Fruit fly (Drosophila melanogaster) whole organism, embryonic: Measurements from ENCODE around the gene ND-30.

Source experiments
- CG12155 ChIP-seq: fragments of 200-800 bp; sonication (Bioruptor generic); optimal IDR thresholded peaks from 3 replicates; lab custom pipeline; 2016; ENCODE audit warnings: missing biosample characterization, missing genetic modification characterization
- CG12236 ChIP-seq: fragments of 200-800 bp; sonication (Bioruptor generic); optimal IDR thresholded peaks from 2 replicates; lab custom pipeline; 2016; ENCODE audit warnings: missing biosample characterization, missing genetic modification characterization
- CG17361 ChIP-seq: fragments of 200-800 bp; sonication (Bioruptor generic); IDR thresholded peaks from 3 replicates; pipeline ENCODE4 v1.3.6; 2022; ENCODE audit warnings: missing biosample characterization, missing genetic modification characterization
- CG18599 ChIP-seq: fragments of 200-800 bp; sonication (Bioruptor generic); optimal IDR thresholded peaks from 3 replicates; lab custom pipeline; 2017; ENCODE audit warnings: missing biosample characterization, missing genetic modification characterization, mild to moderate bottlenecking, moderate library complexity, missing genetic modification reagents
- CG2116 ChIP-seq: fragments of 200-800 bp; sonication (Bioruptor generic); optimal IDR thresholded peaks from 3 replicates; lab custom pipeline; 2018; ENCODE audit warnings: missing biosample characterization, mild to moderate bottlenecking, missing genetic modification characterization
- CG34376 ChIP-seq: fragments of 200-800 bp; sonication (Bioruptor generic); optimal IDR thresholded peaks from 2 replicates; lab custom pipeline; 2018; ENCODE audit warnings: missing biosample characterization, mild to moderate bottlenecking, missing genetic modification characterization
- CG3838 ChIP-seq: fragments of 200-800 bp; sonication (Bioruptor generic); optimal IDR thresholded peaks from 3 replicates; lab custom pipeline; 2016; ENCODE audit warnings: missing biosample characterization, missing genetic modification characterization
- CG4328 ChIP-seq: fragments of 200-800 bp; sonication (Bioruptor generic); optimal IDR thresholded peaks from 3 replicates; lab custom pipeline; 2017; ENCODE audit warnings: missing biosample characterization, missing genetic modification reagents, missing genetic modification characterization
- CG6765 ChIP-seq: fragments of 200-800 bp; sonication (Bioruptor generic); optimal IDR thresholded peaks from 3 replicates; lab custom pipeline; 2017; ENCODE audit warnings: missing biosample characterization, mild to moderate bottlenecking, missing genetic modification characterization
- CG6791 ChIP-seq: fragments of 200-800 bp; sonication (Bioruptor generic); IDR thresholded peaks from 3 replicates; pipeline ENCODE4 v1.3.6; 2022; ENCODE audit warnings: missing biosample characterization, missing genetic modification characterization; ENCODE audit not compliant: partially characterized antibody
- CG7556 ChIP-seq: fragments of 200-800 bp; sonication (Bioruptor generic); optimal IDR thresholded peaks from 2 replicates; lab custom pipeline; 2017; ENCODE audit warnings: missing biosample characterization, mild to moderate bottlenecking, missing genetic modification characterization
- CG7963 ChIP-seq: fragments of 200-800 bp; sonication (Bioruptor generic); IDR thresholded peaks from 3 replicates; pipeline ENCODE4 v1.3.6; 2022; ENCODE audit warnings: missing biosample characterization, missing genetic modification characterization; ENCODE audit not compliant: partially characterized antibody
- CG8765 ChIP-seq: fragments of 200-800 bp; sonication (Bioruptor generic); IDR thresholded peaks from 2 replicates; pipeline ENCODE4 v1.3.6; 2022; ENCODE audit warnings: missing biosample characterization, missing genetic modification characterization
- CG9727 ChIP-seq: fragments of 200-800 bp; sonication (Bioruptor generic); optimal IDR thresholded peaks from 3 replicates; lab custom pipeline; 2017; ENCODE audit warnings: missing biosample characterization, mild to moderate bottlenecking, missing genetic modification characterization
- Chrac-16 ChIP-seq: fragments of 200-800 bp; sonication (Bioruptor generic); optimal IDR thresholded peaks from 3 replicates; lab custom pipeline; 2016; ENCODE audit warnings: missing biosample characterization, missing genetic modification characterization
- CrebB ChIP-seq: fragments of 200-800 bp; sonication (Bioruptor generic); optimal IDR thresholded peaks from 3 replicates; lab custom pipeline; 2018; ENCODE audit warnings: missing biosample characterization, mild to moderate bottlenecking, missing genetic modification characterization
- Dll ChIP-seq: fragments of 200-800 bp; sonication (Bioruptor generic); IDR thresholded peaks from 4 replicates; pipeline ENCODE4 v1.3.6; 2022; ENCODE audit warnings: missing biosample characterization, missing genetic modification characterization; ENCODE audit not compliant: partially characterized antibody
- Fer3 ChIP-seq: fragments of 200-800 bp; sonication (Bioruptor generic); optimal IDR thresholded peaks from 2 replicates; lab custom pipeline; 2018; ENCODE audit warnings: missing biosample characterization, mild to moderate bottlenecking, missing genetic modification characterization, moderate library complexity
- Gsc ChIP-seq: fragments of 200-800 bp; sonication (Bioruptor generic); IDR thresholded peaks from 2 replicates; pipeline ENCODE4 v1.3.6; 2022; ENCODE audit warnings: missing biosample characterization, missing genetic modification characterization
- H2.0 ChIP-seq: fragments of 200-800 bp; sonication (Bioruptor generic); IDR thresholded peaks from 2 replicates; pipeline ENCODE4 v1.3.6; 2022; ENCODE audit warnings: missing biosample characterization, missing genetic modification characterization
- Hand ChIP-seq: fragments of 200-800 bp; sonication (Bioruptor generic); optimal IDR thresholded peaks from 2 replicates; lab custom pipeline; 2017; ENCODE audit warnings: mild to moderate bottlenecking, missing biosample characterization, missing genetic modification reagents, missing genetic modification characterization
- HmgD ChIP-seq: fragments of 200-800 bp; sonication (Bioruptor generic); optimal IDR thresholded peaks from 3 replicates; lab custom pipeline; 2016; ENCODE audit warnings: missing biosample characterization, missing genetic modification characterization
- Hmr ChIP-seq: fragments of 200-800 bp; sonication (Bioruptor generic); optimal IDR thresholded peaks from 3 replicates; lab custom pipeline; 2017; ENCODE audit warnings: mild to moderate bottlenecking, missing biosample characterization, missing genetic modification reagents, missing genetic modification characterization
- Hsf ChIP-seq: fragments of 200-800 bp; sonication (Bioruptor generic); optimal IDR thresholded peaks from 3 replicates; lab custom pipeline; 2016; ENCODE audit warnings: missing biosample characterization, missing genetic modification characterization
- NC2α ChIP-seq: fragments of 200-800 bp; sonication (Bioruptor generic); optimal IDR thresholded peaks from 2 replicates; lab custom pipeline; 2016; ENCODE audit warnings: missing biosample characterization, missing genetic modification characterization
- PHDP ChIP-seq: fragments of 200-800 bp; sonication (Bioruptor generic); optimal IDR thresholded peaks from 3 replicates; lab custom pipeline; 2018; ENCODE audit warnings: missing biosample characterization, mild to moderate bottlenecking, missing genetic modification characterization, moderate library complexity
- Sox102F ChIP-seq: fragments of 200-800 bp; sonication (Bioruptor generic); optimal IDR thresholded peaks from 2 replicates; lab custom pipeline; 2018; ENCODE audit warnings: missing biosample characterization, mild to moderate bottlenecking, missing genetic modification characterization, moderate library complexity
- Spps ChIP-seq: fragments of 200-800 bp; sonication (Bioruptor generic); optimal IDR thresholded peaks from 2 replicates; lab custom pipeline; 2018; ENCODE audit warnings: missing biosample characterization, mild to moderate bottlenecking, missing genetic modification characterization
- Ssrp ChIP-seq: fragments of 200-800 bp; sonication (Bioruptor generic); optimal IDR thresholded peaks from 2 replicates; lab custom pipeline; 2018; ENCODE audit warnings: missing biosample characterization, mild to moderate bottlenecking, missing genetic modification characterization, moderate library complexity
- Tbp ChIP-seq: fragments of >200 bp; optimal IDR thresholded peaks from 2 replicates; lab custom pipeline; 2018; ENCODE audit warnings: missing biosample characterization, missing genetic modification characterization
- ab ChIP-seq: fragments of 200-800 bp; sonication (Bioruptor generic); optimal IDR thresholded peaks from 2 replicates; lab custom pipeline; 2016; ENCODE audit warnings: missing biosample characterization, missing genetic modification characterization
- bowl ChIP-seq: fragments of 200-800 bp; sonication (Bioruptor generic); IDR thresholded peaks from 2 replicates; pipeline ENCODE4 v1.3.6; 2022; ENCODE audit warnings: missing biosample characterization, missing genetic modification characterization
- chinmo ChIP-seq: fragments of 200-800 bp; sonication (Bioruptor generic); IDR thresholded peaks from 4 replicates; pipeline ENCODE4 v1.3.6; 2022; ENCODE audit warnings: missing biosample characterization, missing genetic modification characterization; ENCODE audit not compliant: partially characterized antibody
- ewg ChIP-seq: fragments of 200-800 bp; sonication (Bioruptor generic); optimal IDR thresholded peaks from 3 replicates; lab custom pipeline; 2017; ENCODE audit warnings: mild to moderate bottlenecking, missing biosample characterization, missing genetic modification reagents, missing genetic modification characterization
- fd64A ChIP-seq: fragments of 200-800 bp; sonication (Bioruptor generic); optimal IDR thresholded peaks from 3 replicates; lab custom pipeline; 2018; ENCODE audit warnings: missing biosample characterization, mild to moderate bottlenecking, missing genetic modification characterization
- gce ChIP-seq: fragments of 200-800 bp; sonication (Bioruptor generic); IDR thresholded peaks from 3 replicates; pipeline ENCODE4 v1.3.6; 2022; ENCODE audit warnings: missing biosample characterization, missing genetic modification characterization
- gcm2 ChIP-seq: fragments of 200-800 bp; sonication (Bioruptor generic); optimal IDR thresholded peaks from 2 replicates; lab custom pipeline; 2016; ENCODE audit warnings: missing biosample characterization, missing genetic modification characterization
- knrl ChIP-seq: fragments of 200-800 bp; sonication (Bioruptor generic); IDR thresholded peaks from 3 replicates; pipeline ENCODE4 v1.3.6; 2022; ENCODE audit warnings: missing biosample characterization, missing genetic modification characterization; ENCODE audit not compliant: partially characterized antibody
- org-1 ChIP-seq: fragments of 200-800 bp; sonication (Bioruptor generic); optimal IDR thresholded peaks from 2 replicates; lab custom pipeline; 2017; ENCODE audit warnings: missing biosample characterization, missing genetic modification characterization
- pho ChIP-seq: fragments of 200-800 bp; sonication (Bioruptor generic); optimal IDR thresholded peaks from 2 replicates; lab custom pipeline; 2016; ENCODE audit warnings: missing biosample characterization, missing genetic modification characterization
- scrt ChIP-seq: fragments of 200-800 bp; sonication (Bioruptor generic); optimal IDR thresholded peaks from 2 replicates; lab custom pipeline; 2018; ENCODE audit warnings: missing biosample characterization, mild to moderate bottlenecking, missing genetic modification characterization, moderate library complexity
- seq ChIP-seq: fragments of 200-800 bp; sonication (Bioruptor generic); IDR thresholded peaks from 2 replicates; pipeline ENCODE4 v1.3.6; 2022; ENCODE audit warnings: missing biosample characterization, missing genetic modification characterization
- shn ChIP-seq: fragments of 200-800 bp; sonication (Bioruptor generic); optimal IDR thresholded peaks from 3 replicates; lab custom pipeline; 2016; ENCODE audit warnings: missing biosample characterization, missing genetic modification characterization
- slp2 ChIP-seq: fragments of 200-800 bp; sonication (Bioruptor generic); optimal IDR thresholded peaks from 2 replicates; lab custom pipeline; 2016; ENCODE audit warnings: missing biosample characterization, missing genetic modification characterization
- sqz ChIP-seq: fragments of 200-800 bp; sonication (Bioruptor generic); optimal IDR thresholded peaks from 3 replicates; lab custom pipeline; 2018; ENCODE audit warnings: missing biosample characterization, mild to moderate bottlenecking, missing genetic modification characterization
- sug ChIP-seq: fragments of 200-800 bp; optimal IDR thresholded peaks from 2 replicates; lab custom pipeline; 2019; ENCODE audit warnings: missing biosample characterization, mild to moderate bottlenecking, missing genetic modification characterization, moderate library complexity
- usp ChIP-seq: fragments of >200 bp; optimal IDR thresholded peaks from 2 replicates; lab custom pipeline; 2017; ENCODE audit warnings: missing biosample characterization, missing genetic modification characterization
- yki ChIP-seq: fragments of >200 bp; optimal IDR thresholded peaks from 3 replicates; lab custom pipeline; 2018

Gene ND-30

DNA sequence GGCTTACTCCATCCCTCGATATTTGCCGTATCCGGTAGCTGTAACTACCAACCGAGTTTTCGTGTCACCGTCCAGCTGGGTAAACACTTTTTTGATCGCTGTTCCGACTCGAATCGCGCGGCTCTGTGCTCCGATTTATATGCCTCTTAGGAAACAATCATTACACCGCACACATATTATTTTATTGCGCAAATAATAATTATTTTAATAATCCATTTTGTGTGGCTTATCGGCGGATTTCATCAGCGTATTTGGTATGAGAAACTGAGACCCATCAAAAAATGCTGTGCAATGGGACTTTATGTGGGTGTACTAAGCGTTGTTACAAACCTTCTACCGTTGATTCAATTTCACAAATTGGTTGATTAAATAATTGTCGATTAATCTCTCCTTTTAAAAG, 43.7 kb upstream of the ND-30 start, which contains the start of gene CG32271:
CG32271 (minus strand) TSS at position 101 of the 400 bp plus-strand sequence.
- TF ChIP-seq Fer3 (no peak), seq (no peak), CG34376 (GFP tag; lab: Kevin White, UChicago) (no peak), gcm2 (no peak), Ssrp (no peak), shn (no peak), gce (no peak), Tbp (GFP tag; lab: Kevin White, UChicago) (no peak), CG12236 (GFP tag; lab: Kevin White, UChicago) (no peak), Dll (GFP tag; lab: Robert Waterston, UW) (no peak), CG2116 (GFP tag; lab: Kevin White, UChicago) (no peak), CG6765 (GFP tag; lab: Kevin White, UChicago) (no peak), CG12155 (no peak)

DNA sequence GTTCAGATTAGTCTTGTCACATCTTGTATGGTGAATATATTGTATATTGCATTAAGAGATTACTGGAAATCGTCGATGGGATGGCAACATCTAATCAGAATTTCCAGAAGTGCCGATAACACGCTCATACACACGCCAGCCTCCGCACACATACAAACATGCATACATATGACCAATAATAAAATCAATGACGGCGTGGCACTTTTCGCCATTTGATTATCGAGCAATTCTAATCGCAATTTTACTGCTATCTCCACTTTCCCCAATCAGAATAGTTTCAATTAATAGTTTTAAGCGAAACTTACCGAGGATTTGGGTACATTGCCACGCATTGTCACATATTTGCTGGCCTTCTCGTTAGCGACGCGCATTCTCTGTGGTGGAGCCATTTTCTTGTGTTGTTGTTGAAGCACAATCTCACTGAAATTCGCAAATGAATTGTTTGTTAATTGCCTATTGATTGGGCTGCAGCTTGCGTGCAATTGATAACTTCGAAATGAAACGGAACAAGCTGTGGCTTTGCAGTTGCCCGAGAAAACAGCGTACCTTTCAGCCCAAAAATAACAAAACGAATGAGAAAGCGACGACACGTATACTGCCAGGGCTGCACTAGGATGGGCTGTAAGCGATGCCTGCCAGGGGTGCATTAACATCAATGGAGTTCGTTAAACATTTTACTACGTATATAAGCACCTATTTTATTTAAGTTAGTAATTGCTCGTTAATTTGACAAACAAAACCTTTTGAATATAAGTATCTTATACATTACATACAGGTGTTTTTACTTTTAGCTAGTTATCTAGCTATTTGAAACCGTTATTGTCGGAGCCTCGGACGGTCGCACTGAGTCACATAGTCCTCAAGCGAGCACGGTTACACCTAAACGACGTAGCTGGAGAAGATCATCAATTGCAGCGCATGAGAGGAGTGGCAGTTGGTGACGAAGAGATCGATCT, 39.3 kb upstream of the ND-30 start, which contains the start of the genes CG32276 and gry:
CG32276 (minus strand) TSS at position 601 of the 956 bp plus-strand sequence.
gry (plus strand) TSS at position 644 of the 956 bp plus-strand sequence.
- peak; percentile 57 for TF ChIP-seq Spps (tag; lab: Kevin White, UChicago)
- no peak for TF ChIP-seq yki (lab: Kevin White, UChicago)
- TF ChIP-seq sug (tag; lab: Kevin White, UChicago): no peak
- TF ChIP-seq NC2α: no peak
- TF ChIP-seq scrt: peak; percentile 76
- TF ChIP-seq CG17361 (GFP tag; lab: Robert Waterston, UW): no peak; the same call in 2 of the 3 replicates
- TF ChIP-seq Gsc (GFP tag; lab: Robert Waterston, UW): no peak
- TF ChIP-seq Hmr (GFP tag; lab: Kevin White, UChicago): peak; percentile 76
- TF ChIP-seq CG8765 (GFP tag; lab: Robert Waterston, UW): peak; percentile 71
- no peak for TF ChIP-seq Hand
- TF ChIP-seq HmgD (GFP tag; lab: Kevin White, UChicago): peak; percentile 65
- TF ChIP-seq CG9727 (GFP tag; lab: Kevin White, UChicago): peak; percentile 73
- peak; percentile 67 for TF ChIP-seq CrebB (tag; lab: Kevin White, UChicago)
- peak; percentile 79 for TF ChIP-seq Chrac-16 (GFP tag; lab: Kevin White, UChicago)
- no peak for TF ChIP-seq PHDP (tag; lab: Kevin White, UChicago)
- peak; percentile 53 for TF ChIP-seq CG3838 (GFP tag; lab: Kevin White, UChicago)
- TF ChIP-seq CG7963 (GFP tag; lab: Robert Waterston, UW): no peak
- no peak for TF ChIP-seq fd64A (GFP tag; lab: Kevin White, UChicago)
- peak; percentile 30 for TF ChIP-seq org-1 (GFP tag; lab: Kevin White, UChicago)
- peak; percentile 57 for TF ChIP-seq Tbp (GFP tag; lab: Kevin White, UChicago)
- peak; percentile 62 for TF ChIP-seq knrl (GFP tag; lab: Robert Waterston, UW)
- TF ChIP-seq CG4328: peak; percentile 70
- peak; percentile 60 for TF ChIP-seq CG7556
- peak; percentile 67 for TF ChIP-seq slp2 (GFP tag; lab: Kevin White, UChicago)
- TF ChIP-seq usp (GFP tag; lab: Kevin White, UChicago): no peak
- TF ChIP-seq CG18599 (GFP tag; lab: Kevin White, UChicago): peak; percentile 87
- peak; percentile 72 for TF ChIP-seq ewg (GFP tag; lab: Kevin White, UChicago)
- no peak for TF ChIP-seq bowl
- 0 out of 4 replicates have a peak, but pooled peaks have one; percentile 54 for TF ChIP-seq chinmo
- TF ChIP-seq pho (GFP tag; lab: Kevin White, UChicago): peak; percentile 79
- TF ChIP-seq ab (GFP tag; lab: Kevin White, UChicago): peak; percentile 52
- TF ChIP-seq Sox102F: no peak
- TF ChIP-seq Hsf: peak; percentile 85
- TF ChIP-seq H2.0: no peak; the same call in 1 of the 2 replicates
- TF ChIP-seq sqz: no peak
- TF ChIP-seq CG6791: no peak
